Fruit fly (Drosophila melanogaster): Measurements from ENCODE around the gene Sytbeta.

DNA sequence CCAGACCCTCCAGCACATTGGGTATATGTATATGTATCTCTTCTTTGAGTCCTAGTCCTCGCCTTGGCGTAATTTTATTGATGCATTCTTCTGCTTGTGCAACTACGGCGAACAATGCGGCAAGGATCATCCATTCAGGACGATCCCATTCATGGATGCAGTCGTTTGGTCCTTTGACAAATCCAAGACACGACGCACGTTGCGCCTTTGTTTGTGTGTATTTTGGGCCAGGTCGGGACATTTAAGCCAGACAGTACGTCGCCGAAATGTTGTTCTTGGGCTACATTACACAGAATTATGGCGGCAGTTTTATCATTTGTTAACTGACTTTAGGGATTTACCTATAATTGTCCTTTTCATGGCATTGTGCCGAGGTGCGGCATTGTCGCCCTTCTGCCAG is 19.7 kb downstream of the Sytbeta start:
- TF ChIP-seq psq (optimal IDR thresholded peaks at IDR 0.05) (no peak), Sin3A (optimal IDR thresholded peaks at IDR 0.05) (no peak), Myc (optimal IDR thresholded peaks at IDR 0.05) (no peak), insv (optimal IDR thresholded peaks at IDR 0.05) (no peak), ttk (optimal IDR thresholded peaks at IDR 0.05) (no peak), h (optimal IDR thresholded peaks at IDR 0.05) (no peak)

All from Kc167 (cell line).